Fruit fly (Drosophila melanogaster): Measurements from ENCODE around the gene Nuf2.

The Nuf2 gene

dm6 chr2L:7073011-7073410 lies 7.4 kb upstream of the Nuf2 start:
- TF ChIP-seq pum (GFP tag; optimal IDR thresholded peaks at IDR 0.05) = peak; percentile 6
- TF ChIP-seq ci (GFP tag; IDR thresholded peaks at IDR 0.05) = 0 out of 3 replicates have a peak, but pooled peaks have one; percentile 29
- TF ChIP-seq lola (GFP tag; optimal IDR thresholded peaks at IDR 0.05) = peak in 1 of 3 experiments; percentile 14
- TF ChIP-seq Myb (GFP tag; optimal IDR thresholded peaks at IDR 0.05) = no peak
- peak; percentile 37 for TF ChIP-seq CG2678 (tag; optimal IDR thresholded peaks at IDR 0.05)
- TF ChIP-seq Taf1 (GFP tag; IDR thresholded peaks at IDR 0.05) = no peak
- peak; percentile 27 for TF ChIP-seq CG18262 (tag; optimal IDR thresholded peaks at IDR 0.05)
- TF ChIP-seq CG9817 (tag; optimal IDR thresholded peaks at IDR 0.05) = no peak
- TF ChIP-seq CG7745 (tag; optimal IDR thresholded peaks at IDR 0.05) = no peak
- TF ChIP-seq CoRest (tag; optimal IDR thresholded peaks at IDR 0.05) = peak; percentile 5
- TF ChIP-seq CG4424 (GFP tag; optimal IDR thresholded peaks at IDR 0.05) = peak; percentile 26
- no peak for TF ChIP-seq CG12236 (GFP tag; optimal IDR thresholded peaks at IDR 0.05)
- no peak for TF ChIP-seq CG4730 (GFP tag; IDR thresholded peaks at IDR 0.05)
- no peak for TF ChIP-seq dm (GFP tag; optimal IDR thresholded peaks at IDR 0.05)
- TF ChIP-seq hb (GFP tag; IDR thresholded peaks at IDR 0.05; ENCODE audit: partially characterized antibody) = no peak
- peak; percentile 41 for TF ChIP-seq CG7839 (tag; optimal IDR thresholded peaks at IDR 0.05)
- 0 out of 2 replicates have a peak, but pooled peaks have one; percentile 16 for TF ChIP-seq H2.0 (GFP tag; IDR thresholded peaks at IDR 0.05)
- no peak for TF ChIP-seq CG18011 (GFP tag; optimal IDR thresholded peaks at IDR 0.05)
- peak; percentile 7 for TF ChIP-seq CG13424 (tag; optimal IDR thresholded peaks at IDR 0.05)
- peak; percentile 47; the same call in 2 of the 3 replicates for TF ChIP-seq row (GFP tag; IDR thresholded peaks at IDR 0.05)
- 0 out of 3 replicates have a peak, but pooled peaks have one; percentile 8 for TF ChIP-seq CG34422 (GFP tag; IDR thresholded peaks at IDR 0.05)
- peak; percentile 45 for TF ChIP-seq dmrt11E (tag; optimal IDR thresholded peaks at IDR 0.05)
- no peak for TF ChIP-seq nerfin-2 (GFP tag; IDR thresholded peaks at IDR 0.05; ENCODE audit: partially characterized antibody)
- TF ChIP-seq bsh (GFP tag; optimal IDR thresholded peaks at IDR 0.05) = peak in 1 of 2 experiments; percentile 38
- peak; percentile 35; the same call in 1 of the 2 replicates for TF ChIP-seq CG32532 (GFP tag; IDR thresholded peaks at IDR 0.05)
- peak; percentile 11 for TF ChIP-seq lilli (GFP tag; optimal IDR thresholded peaks at IDR 0.05)
- peak; percentile 40; the same call in 1 of the 2 replicates for TF ChIP-seq Awh (GFP tag; IDR thresholded peaks at IDR 0.05)
- TF ChIP-seq CG11504 (tag; optimal IDR thresholded peaks at IDR 0.05) = peak; percentile 61
- no peak for TF ChIP-seq chn (GFP tag; optimal IDR thresholded peaks at IDR 0.05)
- TF ChIP-seq PHDP (tag; optimal IDR thresholded peaks at IDR 0.05) = peak; percentile 37
- 0 out of 2 replicates have a peak, but pooled peaks have one; percentile 13 for TF ChIP-seq vvl (GFP tag; IDR thresholded peaks at IDR 0.05)
- peak; percentile 13 for TF ChIP-seq grau (tag; optimal IDR thresholded peaks at IDR 0.05)
- TF ChIP-seq Oli (tag; optimal IDR thresholded peaks at IDR 0.05) = peak; percentile 21
- TF ChIP-seq unpg (GFP tag; optimal IDR thresholded peaks at IDR 0.05) = peak; percentile 49
- TF ChIP-seq gem (tag; optimal IDR thresholded peaks at IDR 0.05) = peak; percentile 61
- no peak for TF ChIP-seq CG14441 (GFP tag; IDR thresholded peaks at IDR 0.05)
- peak; percentile 13 for TF ChIP-seq CG9727 (GFP tag; optimal IDR thresholded peaks at IDR 0.05)
- TF ChIP-seq CG2712 (tag; optimal IDR thresholded peaks at IDR 0.05) = peak; percentile 38
- peak; percentile 4 for TF ChIP-seq CG17829 (tag; optimal IDR thresholded peaks at IDR 0.05)
- peak; percentile 18 for TF ChIP-seq CG15696 (tag; optimal IDR thresholded peaks at IDR 0.05)
- peak; percentile 24 to 33 for TF ChIP-seq Pdp1 (GFP tag; optimal IDR thresholded peaks at IDR 0.05)
- no peak for TF ChIP-seq pita (GFP tag; optimal IDR thresholded peaks at IDR 0.05)
- no peak for TF ChIP-seq salm (tag; optimal IDR thresholded peaks at IDR 0.05)
- no peak for TF ChIP-seq CG17912 (GFP tag; optimal IDR thresholded peaks at IDR 0.05)
- TF ChIP-seq CG14710 (tag; optimal IDR thresholded peaks at IDR 0.05) = peak; percentile 34
- peak; percentile 2 for TF ChIP-seq pnt (GFP tag; optimal IDR thresholded peaks at IDR 0.05)
- peak; percentile 23 for TF ChIP-seq CG17359 (tag; optimal IDR thresholded peaks at IDR 0.05)
- no peak for TF ChIP-seq CG2129 (GFP tag; IDR thresholded peaks at IDR 0.05; ENCODE audit: partially characterized antibody)
- peak; percentile 39 for TF ChIP-seq CG1603 (tag; optimal IDR thresholded peaks at IDR 0.05)

All from whole organism, embryonic.